Worm (Caenorhabditis elegans): ENCODE data around the gene pmp-1.

pmp-1 gene

DNA sequence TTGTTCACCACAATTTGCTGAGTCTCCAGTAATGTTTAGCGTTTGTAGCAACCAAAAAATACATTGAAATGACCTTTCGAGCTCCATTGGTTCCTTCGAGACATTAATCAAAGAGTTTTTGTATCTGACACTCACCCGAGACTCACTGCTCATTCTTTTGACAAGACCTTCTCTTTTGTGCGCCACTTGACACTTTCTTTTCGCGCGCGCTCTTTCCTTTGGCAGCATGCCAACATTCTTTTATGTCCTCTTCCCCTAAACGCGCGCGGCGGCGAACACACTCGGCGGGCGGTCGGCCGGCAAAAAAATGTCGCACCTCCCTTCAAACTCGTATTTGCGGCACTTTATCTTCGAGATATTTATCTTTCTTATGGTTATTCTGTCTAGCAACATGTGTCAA, 39.9 kb downstream of the pmp-1 start:
- TF ChIP-seq elt-4 (tag; optimal IDR thresholded peaks at IDR 0.05) (no peak), unc-55 (GFP tag; optimal IDR thresholded peaks at IDR 0.05) (no peak), ceh-45 (GFP tag; IDR thresholded peaks at IDR 0.05) (no peak), ceh-18 (tag; optimal IDR thresholded peaks at IDR 0.05) (no peak), sox-2 (GFP tag; IDR thresholded peaks at IDR 0.05) (peak; percentile 27; the same call in 1 of the 2 replicates), fkh-6 (tag; optimal IDR thresholded peaks at IDR 0.05) (no peak), elt-2 (tag; optimal IDR thresholded peaks at IDR 0.05) (no peak), ceh-31 (tag; optimal IDR thresholded peaks at IDR 0.05) (no peak), pha-2 (tag; optimal IDR thresholded peaks at IDR 0.05) (no peak), ref-2 (tag; optimal IDR thresholded peaks at IDR 0.05) (peak; percentile 17), tbx-2 (tag; optimal IDR thresholded peaks at IDR 0.05) (peak; percentile 30)

DNA sequence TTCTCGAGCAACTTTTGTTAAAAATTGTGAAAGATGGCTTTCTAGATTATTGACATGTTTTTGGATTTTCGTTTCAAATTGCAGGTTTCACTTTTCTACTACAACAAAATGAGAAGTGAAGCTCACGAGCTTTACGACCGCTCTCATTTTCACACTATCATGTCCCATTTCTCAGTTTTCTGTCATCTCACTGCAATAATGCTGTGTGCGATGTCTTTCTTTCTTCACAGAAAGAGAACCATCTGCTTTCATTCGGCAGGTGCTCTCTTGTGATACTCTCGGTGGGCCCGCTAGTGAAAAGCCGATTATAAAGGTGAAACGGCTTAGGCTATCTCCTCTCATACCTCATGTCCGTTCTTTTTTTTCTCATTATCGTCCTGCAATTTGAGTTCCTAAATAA, 40.3 kb downstream of the pmp-1 start:
- TF ChIP-seq nfya-1 (tag; optimal IDR thresholded peaks at IDR 0.05) = peak; percentile 3
- TF ChIP-seq sdc-2 (tag; optimal IDR thresholded peaks at IDR 0.05) = no peak

DNA sequence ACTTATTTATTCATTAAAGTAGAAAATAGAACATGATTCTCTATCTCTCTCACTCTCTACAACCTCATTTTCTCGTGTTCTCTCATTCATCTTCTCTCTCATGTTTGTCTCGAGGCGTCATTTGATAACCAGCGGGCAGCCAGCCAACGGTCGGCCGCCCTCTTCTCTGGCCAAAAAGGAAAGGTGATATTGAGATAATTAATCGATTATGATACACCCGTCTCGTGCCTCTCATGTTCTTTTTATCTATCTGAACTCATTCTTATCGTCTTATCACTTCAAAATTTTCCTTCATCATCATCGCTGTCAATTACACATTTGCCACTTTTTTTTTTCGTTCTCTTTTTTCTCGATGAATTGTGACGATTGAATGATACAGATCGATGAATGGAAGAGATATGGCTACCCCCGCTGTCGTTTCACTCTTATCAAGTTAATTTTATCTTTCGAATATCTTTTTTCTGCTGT, 40.9 kb downstream of the pmp-1 start:
- TF ChIP-seq pag-3 (tag; optimal IDR thresholded peaks at IDR 0.05; ENCODE audit: borderline replicate concordance) (no peak), ceh-48 (tag; optimal IDR thresholded peaks at IDR 0.05) (peak; percentile 14), ceh-24 (tag; optimal IDR thresholded peaks at IDR 0.05) (no peak), K02D7.2 (tag; optimal IDR thresholded peaks at IDR 0.05) (no peak), ets-4 (tag; optimal IDR thresholded peaks at IDR 0.05) (no peak), gmeb-2 (tag; optimal IDR thresholded peaks at IDR 0.05) (no peak), ceh-18 (tag; optimal IDR thresholded peaks at IDR 0.05) (peak; percentile 24), ceh-45 (GFP tag; IDR thresholded peaks at IDR 0.05) (no peak), dmd-4 (tag; optimal IDR thresholded peaks at IDR 0.05; ENCODE audit: borderline replicate concordance) (no peak), ceh-2 (tag; optimal IDR thresholded peaks at IDR 0.05) (no peak), ceh-22 (tag; optimal IDR thresholded peaks at IDR 0.05) (no peak), syd-9 (tag; optimal IDR thresholded peaks at IDR 0.05) (no peak), hlh-8 (tag; optimal IDR thresholded peaks at IDR 0.05) (no peak), T23F11.4 (GFP tag; optimal IDR thresholded peaks at IDR 0.05) (no peak), F13H6.1 (tag; optimal IDR thresholded peaks at IDR 0.05) (no peak), pax-1 (tag; optimal IDR thresholded peaks at IDR 0.05) (no peak), elt-4 (tag; optimal IDR thresholded peaks at IDR 0.05) (no peak), nhr-11 (tag; optimal IDR thresholded peaks at IDR 0.05) (no peak), hlh-30 (tag; optimal IDR thresholded peaks at IDR 0.05; ENCODE audit: insufficient read depth) (peak; percentile 66), fax-1 (tag; optimal IDR thresholded peaks at IDR 0.05) (no peak), unc-86 (tag; optimal IDR thresholded peaks at IDR 0.05) (no peak), Y22D7AL.16 (tag; optimal IDR thresholded peaks at IDR 0.05) (no peak), ama-1 (optimal IDR thresholded peaks at IDR 0.05) (no peak), ttx-3 (tag; optimal IDR thresholded peaks at IDR 0.05) (no peak), fkh-6 (tag; optimal IDR thresholded peaks at IDR 0.05) (no peak), hlh-15 (tag; optimal IDR thresholded peaks at IDR 0.05) (no peak), ceh-34 (tag; optimal IDR thresholded peaks at IDR 0.05) (peak; percentile 53), ceh-9 (tag; optimal IDR thresholded peaks at IDR 0.05) (no peak), ceh-30 (tag; optimal IDR thresholded peaks at IDR 0.05) (no peak), tbx-2 (tag; optimal IDR thresholded peaks at IDR 0.05) (no peak), pha-2 (tag; optimal IDR thresholded peaks at IDR 0.05) (no peak), nfya-1 (tag; optimal IDR thresholded peaks at IDR 0.05) (peak; percentile 64), madf-2 (tag; optimal IDR thresholded peaks at IDR 0.05) (no peak), sox-2 (GFP tag; IDR thresholded peaks at IDR 0.05) (no peak), lin-11 (tag; optimal IDR thresholded peaks at IDR 0.05) (no peak), pat-9 (tag; optimal IDR thresholded peaks at IDR 0.05) (no peak), elt-2 (tag; optimal IDR thresholded peaks at IDR 0.05) (peak; percentile 94), pros-1 (tag; optimal IDR thresholded peaks at IDR 0.05) (no peak), ceh-6 (GFP tag; optimal IDR thresholded peaks at IDR 0.05) (no peak), pha-4 (tag; optimal IDR thresholded peaks at IDR 0.05) (no peak), lim-6 (tag; optimal IDR thresholded peaks at IDR 0.05) (no peak), pqm-1 (tag; optimal IDR thresholded peaks at IDR 0.05) (peak; percentile 59), nhr-232 (tag; optimal IDR thresholded peaks at IDR 0.05) (no peak), eyg-1 (tag; optimal IDR thresholded peaks at IDR 0.05) (no peak), npax-4 (tag; optimal IDR thresholded peaks at IDR 0.05) (no peak), ztf-16 (tag; optimal IDR thresholded peaks at IDR 0.05) (no peak)
